Worm (Caenorhabditis elegans) whole organism, mixed stage, embryonic: Measurements from ENCODE around the gene gcy-34.

Experiments used
- ceh-43 ChIP-seq: fragments of 200-800 bp; sonication (Bioruptor generic); optimal IDR thresholded peaks from 2 replicates; lab custom pipeline; 2018; ENCODE audit warnings: mild to moderate bottlenecking, missing genetic modification characterization, moderate library complexity, missing compliant biosample characterization
- pha-4 ChIP-seq: fragments of 150-350 bp; optimal IDR thresholded peaks from 2 replicates; lab custom pipeline; 2018; ENCODE audit warnings: missing biosample characterization, missing genetic modification reagents, missing genetic modification characterization
- unc-62 ChIP-seq: fragments of 150-350 bp; optimal IDR thresholded peaks from 2 replicates; lab custom pipeline; 2014; ENCODE audit warnings: missing biosample characterization, missing genetic modification reagents, missing genetic modification characterization

DNA sequence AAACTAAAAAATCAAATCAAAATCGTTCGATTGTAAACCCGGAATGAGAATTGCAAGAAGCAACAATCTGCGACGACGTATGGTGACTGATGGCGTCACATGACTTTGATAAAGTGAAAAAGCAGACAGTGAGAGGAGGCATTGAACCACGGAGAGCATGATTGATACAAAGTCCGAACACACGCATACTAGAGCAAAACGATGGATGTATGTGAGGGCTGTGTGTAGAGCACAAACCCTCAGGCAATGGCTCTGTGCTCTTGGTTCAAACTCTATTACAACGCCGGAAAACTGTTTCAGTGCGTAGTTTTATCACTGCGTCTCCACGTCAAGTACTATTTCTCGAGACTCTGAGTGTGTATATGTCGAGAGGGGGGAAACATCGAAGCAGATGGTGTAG lies 16.8 kb upstream of the gcy-34 start:
- TF ChIP-seq unc-62 = peak; percentile 58
- TF ChIP-seq ceh-43 (GFP tag; lab: Kevin White, UChicago) = no peak
- no peak for TF ChIP-seq pha-4 (tag; lab: Kevin White, UChicago)
